Fruit fly (Drosophila melanogaster): ENCODE results near the gene Past1.

Gene Past1

dm6 chr3R:12656946-12657566, 40.1 kb upstream of the Past1 start (continued):
- no peak for TF ChIP-seq CG13775 (GFP tag; optimal IDR thresholded peaks at IDR 0.05)
- TF ChIP-seq nom (GFP tag; optimal IDR thresholded peaks at IDR 0.05), result no peak
- TF ChIP-seq Dbx (GFP tag; IDR thresholded peaks at IDR 0.05), result 0 out of 3 replicates have a peak, but pooled peaks have one; percentile 24
- TF ChIP-seq gt (GFP tag; IDR thresholded peaks at IDR 0.05), result no peak
- TF ChIP-seq Lhr (GFP tag; optimal IDR thresholded peaks at IDR 0.05), result no peak
- no peak for TF ChIP-seq Hr39 (optimal IDR thresholded peaks at IDR 0.05)
- TF ChIP-seq CG7745 (tag; optimal IDR thresholded peaks at IDR 0.05), result no peak
- TF ChIP-seq CG12659 (GFP tag; optimal IDR thresholded peaks at IDR 0.05), result peak; percentile 12
- TF ChIP-seq oc (tag; optimal IDR thresholded peaks at IDR 0.05), result no peak
- TF ChIP-seq CG32532 (GFP tag; IDR thresholded peaks at IDR 0.05), result 0 out of 2 replicates have a peak, but pooled peaks have one; percentile 5
- TF ChIP-seq HHEX (GFP tag; optimal IDR thresholded peaks at IDR 0.05), result peak; percentile 37
- TF ChIP-seq h (optimal IDR thresholded peaks at IDR 0.05), result no peak
- TF ChIP-seq CG4617 (GFP tag; optimal IDR thresholded peaks at IDR 0.05; ENCODE audit: borderline replicate concordance), result no peak
- TF ChIP-seq CG7839 (tag; optimal IDR thresholded peaks at IDR 0.05), result peak; percentile 39
- TF ChIP-seq Lim3 (GFP tag; IDR thresholded peaks at IDR 0.05), result no peak
- peak; percentile 27 for TF ChIP-seq CG15269 (tag; optimal IDR thresholded peaks at IDR 0.05)
- TF ChIP-seq mirr (GFP tag; optimal IDR thresholded peaks at IDR 0.05), result peak; percentile 27
- TF ChIP-seq Dad (GFP tag; optimal IDR thresholded peaks at IDR 0.05), result no peak
- no peak for TF ChIP-seq CG17612 (GFP tag; IDR thresholded peaks at IDR 0.05)
- no peak for TF ChIP-seq ken (GFP tag; IDR thresholded peaks at IDR 0.05)
- no peak for TF ChIP-seq CG12942 (GFP tag; optimal IDR thresholded peaks at IDR 0.05)
- peak; percentile 29 for TF ChIP-seq B-H2 (GFP tag; optimal IDR thresholded peaks at IDR 0.05)
- peak; percentile 54; the same call in 2 of the 3 replicates for TF ChIP-seq row (GFP tag; IDR thresholded peaks at IDR 0.05)
- TF ChIP-seq Kr (GFP tag; optimal IDR thresholded peaks at IDR 0.05), result no peak
- TF ChIP-seq CG3847 (GFP tag; IDR thresholded peaks at IDR 0.05), result peak; percentile 40; the same call in 1 of the 2 replicates
- no peak for TF ChIP-seq ranshi (GFP tag; IDR thresholded peaks at IDR 0.05)
- no peak for TF ChIP-seq Fer3 (tag; optimal IDR thresholded peaks at IDR 0.05)
- no peak for TF ChIP-seq gcm2 (GFP tag; optimal IDR thresholded peaks at IDR 0.05)
- peak; percentile 20 for TF ChIP-seq CG12769 (tag; optimal IDR thresholded peaks at IDR 0.05)
- TF ChIP-seq CG4424 (GFP tag; optimal IDR thresholded peaks at IDR 0.05), result no peak
- peak; percentile 30 for TF ChIP-seq Meics (GFP tag; optimal IDR thresholded peaks at IDR 0.05)
- TF ChIP-seq CG10543 (GFP tag; optimal IDR thresholded peaks at IDR 0.05), result peak; percentile 14
- TF ChIP-seq CG2678 (tag; optimal IDR thresholded peaks at IDR 0.05), result peak; percentile 39
- no peak for TF ChIP-seq C15 (GFP tag; IDR thresholded peaks at IDR 0.05)
- peak; percentile 38 for TF ChIP-seq Hand (GFP tag; optimal IDR thresholded peaks at IDR 0.05)
- no peak for TF ChIP-seq Fer2 (tag; optimal IDR thresholded peaks at IDR 0.05)
- peak; percentile 76 for TF ChIP-seq sd (tag; optimal IDR thresholded peaks at IDR 0.05)
- no peak for TF ChIP-seq Doc3 (GFP tag; IDR thresholded peaks at IDR 0.05; ENCODE audit: partially characterized antibody)
- TF ChIP-seq CG17568 (GFP tag; optimal IDR thresholded peaks at IDR 0.05), result no peak
- no peak for TF ChIP-seq CG15601 (tag; optimal IDR thresholded peaks at IDR 0.05)
- no peak for TF ChIP-seq zf30C (GFP tag; optimal IDR thresholded peaks at IDR 0.05)
- TF ChIP-seq cas (GFP tag; IDR thresholded peaks at IDR 0.05), result no peak
- TF ChIP-seq Dp (GFP tag; optimal IDR thresholded peaks at IDR 0.05), result no peak
- TF ChIP-seq CG6272 (GFP tag; IDR thresholded peaks at IDR 0.05), result no peak
- no peak for TF ChIP-seq nau (GFP tag; optimal IDR thresholded peaks at IDR 0.05)
- TF ChIP-seq pan (optimal IDR thresholded peaks at IDR 0.05), result no peak
- TF ChIP-seq pan (GFP tag; optimal IDR thresholded peaks at IDR 0.05 in 1 of 2, IDR thresholded peaks at IDR 0.05 in 1 of 2), result no peak
- peak; percentile 53 for TF ChIP-seq Rfx (GFP tag; IDR thresholded peaks at IDR 0.05)

Data from whole organism, embryonic.